Worm (Caenorhabditis elegans): ENCODE results near the gene arrd-22.

DNA sequence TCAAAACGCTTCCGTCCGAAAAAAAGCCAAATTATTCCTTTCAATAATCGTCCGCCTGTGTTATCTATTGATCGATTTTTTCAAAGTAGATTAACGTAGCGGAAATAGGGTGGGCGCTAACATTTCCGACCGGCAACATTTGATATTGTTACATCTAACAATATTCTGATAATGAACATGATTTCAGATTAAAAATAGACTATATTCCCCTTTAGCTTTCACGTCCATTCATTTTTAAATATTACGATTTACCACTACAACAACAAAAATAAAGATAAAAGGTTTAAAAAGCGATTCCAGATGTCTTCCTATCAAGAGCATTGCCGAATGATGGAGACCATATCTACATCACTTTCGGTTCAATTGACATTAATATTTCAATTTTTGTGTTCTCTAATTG, 15.8 kb downstream of the arrd-22 start, which contains the start of gene srab-22:
- no peak for TF ChIP-seq ref-1 (GFP tag; conservative IDR thresholded peaks at IDR 0.05)
- TF ChIP-seq tab-1 (GFP tag; IDR thresholded peaks at IDR 0.05), result no peak
- no peak for TF ChIP-seq ztf-23 (GFP tag; IDR thresholded peaks at IDR 0.05)
- no peak for TF ChIP-seq flt-1 (GFP tag; IDR thresholded peaks at IDR 0.05)
- no peak for TF ChIP-seq med-1 (GFP tag; optimal IDR thresholded peaks at IDR 0.05; ENCODE audit: insufficient read depth)
- TF ChIP-seq cog-1 (tag; optimal IDR thresholded peaks at IDR 0.05), result no peak
- no peak for TF ChIP-seq T22C8.4 (GFP tag; IDR thresholded peaks at IDR 0.05)
- no peak for TF ChIP-seq ztf-29 (GFP tag; IDR thresholded peaks at IDR 0.05)
